Worm (Caenorhabditis elegans): ENCODE measurements around the gene nol-10.

The nol-10 gene

ce11 chrIV:7573944-7574343 is 6.5 kb upstream of the nol-10 start (continued):
- TF ChIP-seq hlh-30 (tag; optimal IDR thresholded peaks at IDR 0.05; ENCODE audit: insufficient read depth) (peak; percentile 69), F13H6.1 (tag; optimal IDR thresholded peaks at IDR 0.05) (peak; percentile 92), eyg-1 (tag; optimal IDR thresholded peaks at IDR 0.05) (peak; percentile 88), odd-2 (tag; optimal IDR thresholded peaks at IDR 0.05) (peak; percentile 64), unc-86 (tag; optimal IDR thresholded peaks at IDR 0.05) (peak; percentile 94), dmd-4 (tag; optimal IDR thresholded peaks at IDR 0.05; ENCODE audit: borderline replicate concordance) (peak; percentile 92), ceh-14 (tag; optimal IDR thresholded peaks at IDR 0.05) (peak; percentile 95), npax-4 (tag; optimal IDR thresholded peaks at IDR 0.05) (peak; percentile 94), unc-55 (GFP tag; optimal IDR thresholded peaks at IDR 0.05) (no peak), pha-2 (tag; optimal IDR thresholded peaks at IDR 0.05) (peak; percentile 94), pag-3 (tag; optimal IDR thresholded peaks at IDR 0.05; ENCODE audit: borderline replicate concordance) (peak; percentile 84), ceh-34 (tag; optimal IDR thresholded peaks at IDR 0.05) (peak; percentile 93), C38D4.7 (GFP tag; optimal IDR thresholded peaks at IDR 0.05) (peak; percentile 95), sox-2 (GFP tag; IDR thresholded peaks at IDR 0.05) (peak; percentile 84), Y22D7AL.16 (tag; optimal IDR thresholded peaks at IDR 0.05) (peak; percentile 93), mec-3 (tag; optimal IDR thresholded peaks at IDR 0.05; ENCODE audit: borderline replicate concordance) (peak; percentile 77), dve-1 (tag; optimal IDR thresholded peaks at IDR 0.05) (peak; percentile 97), ceh-6 (GFP tag; optimal IDR thresholded peaks at IDR 0.05) (peak; percentile 97), unc-42 (tag; optimal IDR thresholded peaks at IDR 0.05) (peak; percentile 72), fax-1 (tag; optimal IDR thresholded peaks at IDR 0.05) (peak; percentile 92), ceh-9 (tag; optimal IDR thresholded peaks at IDR 0.05) (peak; percentile 88), pha-4 (tag; optimal IDR thresholded peaks at IDR 0.05) (no peak), ama-1 (optimal IDR thresholded peaks at IDR 0.05) (no peak), elt-4 (tag; optimal IDR thresholded peaks at IDR 0.05) (no peak), ceh-19 (GFP tag; optimal IDR thresholded peaks at IDR 0.05) (peak; percentile 94), T23F11.4 (GFP tag; optimal IDR thresholded peaks at IDR 0.05) (peak; percentile 94), pqm-1 (tag; optimal IDR thresholded peaks at IDR 0.05) (peak; percentile 96), nhr-11 (tag; optimal IDR thresholded peaks at IDR 0.05) (no peak), fkh-6 (tag; optimal IDR thresholded peaks at IDR 0.05) (peak; percentile 95), gmeb-2 (tag; optimal IDR thresholded peaks at IDR 0.05) (peak; percentile 96), K09A11.1 (tag; optimal IDR thresholded peaks at IDR 0.05; ENCODE audit: insufficient read depth) (peak; percentile 92), ceh-48 (tag; optimal IDR thresholded peaks at IDR 0.05) (peak; percentile 91), ets-4 (tag; optimal IDR thresholded peaks at IDR 0.05) (peak; percentile 64), C08G9.2 (tag; optimal IDR thresholded peaks at IDR 0.05) (peak; percentile 92)

- TF ChIP-seq unc-42 (tag; optimal IDR thresholded peaks at IDR 0.05) (no peak), sdc-2 (tag; optimal IDR thresholded peaks at IDR 0.05) (no peak), pha-4 (tag; optimal IDR thresholded peaks at IDR 0.05) (no peak), ceh-48 (tag; optimal IDR thresholded peaks at IDR 0.05) (peak; percentile 20)
These were observed 5.1 kb upstream of the nol-10 start, which contains the start of gene cec-4 for ce11 chrIV:7575147-7575768. Gene cec-4 (plus strand): TSS chrIV:7575718.

- no peak for TF ChIP-seq madf-2 (tag; optimal IDR thresholded peaks at IDR 0.05)
- no peak for TF ChIP-seq dmd-4 (tag; optimal IDR thresholded peaks at IDR 0.05; ENCODE audit: borderline replicate concordance)
- no peak for TF ChIP-seq fax-1 (tag; optimal IDR thresholded peaks at IDR 0.05)
- TF ChIP-seq ceh-9 (tag; optimal IDR thresholded peaks at IDR 0.05) = no peak
- no peak for TF ChIP-seq npax-4 (tag; optimal IDR thresholded peaks at IDR 0.05)
- TF ChIP-seq T23F11.4 (GFP tag; optimal IDR thresholded peaks at IDR 0.05) = no peak
- TF ChIP-seq che-1 (tag; optimal IDR thresholded peaks at IDR 0.05) = no peak
- no peak for TF ChIP-seq tbx-2 (tag; optimal IDR thresholded peaks at IDR 0.05)
- TF ChIP-seq pag-3 (tag; optimal IDR thresholded peaks at IDR 0.05; ENCODE audit: borderline replicate concordance) = no peak
- no peak for TF ChIP-seq lin-11 (tag; optimal IDR thresholded peaks at IDR 0.05)
- no peak for TF ChIP-seq unc-86 (tag; optimal IDR thresholded peaks at IDR 0.05)
These were observed 2.1 kb upstream of the nol-10 start, which contains the start of gene F32E10.5 for ce11 chrIV:7578281-7578680. Gene F32E10.5 (minus strand): TSS chrIV:7578381.

Measured in whole organism, late embryonic.